Worm (Caenorhabditis elegans) whole organism, L4 larva: ENCODE results near the gene myo-6.

Experiments used
- D1046.2 ChIP-seq: fragments of 200-800 bp; sonication (Bioruptor generic); IDR thresholded peaks from 2 replicates; pipeline ENCODE4 v1.3.6; 2022; ENCODE audit warnings: missing genetic modification characterization, missing compliant biosample characterization
- F26F4.8 ChIP-seq: fragments of 200-800 bp; sonication (Bioruptor generic); conservative IDR thresholded peaks from 2 replicates; pipeline ENCODE4 v1.3.6; 2022; ENCODE audit warnings: missing genetic modification characterization, missing compliant biosample characterization
- F49E8.2 ChIP-seq: sonication (generic microtip); optimal IDR thresholded peaks from 2 replicates; lab custom pipeline; 2016; ENCODE audit warnings: missing compliant biosample characterization, mild to moderate bottlenecking, missing genetic modification characterization, borderline replicate concordance
- Y105C5A.15 ChIP-seq: fragments of 200-800 bp; sonication (Bioruptor generic); IDR thresholded peaks from 2 replicates; pipeline ENCODE4 v1.3.6; 2022; ENCODE audit warnings: missing genetic modification characterization, missing compliant biosample characterization
- Y48G9A.11 ChIP-seq: fragments of 200-800 bp; sonication (Bioruptor generic); IDR thresholded peaks from 2 replicates; pipeline ENCODE4 v1.3.6; 2022; ENCODE audit warnings: missing genetic modification reagents, missing genetic modification characterization, missing compliant biosample characterization
- Y5F2A.4 ChIP-seq: fragments of 200-800 bp; sonication (Bioruptor generic); optimal IDR thresholded peaks from 2 replicates; lab custom pipeline; 2018; ENCODE audit warnings: mild to moderate bottlenecking, missing genetic modification characterization, missing compliant biosample characterization
- Y75B8A.6 ChIP-seq: fragments of 200-800 bp; sonication (Bioruptor generic); IDR thresholded peaks from 2 replicates; pipeline ENCODE4 v1.3.6; 2022; ENCODE audit warnings: missing genetic modification reagents, missing genetic modification characterization, missing compliant biosample characterization
- ZK337.2 ChIP-seq: fragments of 200-800 bp; sonication (Bioruptor generic); IDR thresholded peaks from 2 replicates; pipeline ENCODE4 v1.3.6; 2022; ENCODE audit warnings: missing genetic modification reagents, missing genetic modification characterization, missing compliant biosample characterization
- arid-1 ChIP-seq: fragments of 200-800 bp; sonication (Bioruptor generic); conservative IDR thresholded peaks from 2 replicates; pipeline ENCODE4 v1.3.6; 2022; ENCODE audit warnings: missing genetic modification reagents, missing genetic modification characterization, missing compliant biosample characterization
- attf-4 ChIP-seq: sonication (generic microtip); optimal IDR thresholded peaks from 3 replicates; lab custom pipeline; 2017; ENCODE audit warnings: missing biosample characterization, missing genetic modification characterization
- ceh-20 ChIP-seq: fragments of 200-800 bp; sonication (Bioruptor generic); IDR thresholded peaks from 2 replicates; pipeline ENCODE4 v1.3.6; 2022; ENCODE audit warnings: missing genetic modification reagents, missing genetic modification characterization, missing compliant biosample characterization
- ceh-28 ChIP-seq: fragments of 150-350 bp; optimal IDR thresholded peaks from 2 replicates; lab custom pipeline; 2014; ENCODE audit warnings: missing biosample characterization, missing genetic modification reagents, missing genetic modification characterization
- ceh-44 ChIP-seq: fragments of 200-800 bp; sonication (Bioruptor generic); IDR thresholded peaks from 2 replicates; pipeline ENCODE4 v1.3.6; 2022; ENCODE audit warnings: missing genetic modification reagents, missing genetic modification characterization, missing compliant biosample characterization
- ceh-62 ChIP-seq: sonication (generic microtip); optimal IDR thresholded peaks from 2 replicates; lab custom pipeline; 2017; ENCODE audit warnings: missing biosample characterization, missing genetic modification characterization
- ctbp-1 ChIP-seq: fragments of 200-800 bp; sonication (Bioruptor generic); IDR thresholded peaks from 2 replicates; pipeline ENCODE4 v1.3.6; 2022; ENCODE audit warnings: missing genetic modification reagents, missing genetic modification characterization, missing compliant biosample characterization
- daf-12 ChIP-seq: fragments of 150-350 bp; optimal IDR thresholded peaks from 2 replicates; lab custom pipeline; 2014; ENCODE audit warnings: missing biosample characterization, missing genetic modification reagents, missing genetic modification characterization
- daf-16 ChIP-seq, 3 experiments: sonication (generic microtip); optimal IDR thresholded peaks; 2 replicates each; lab custom pipeline; 2016 to 2017; ENCODE audit warnings: missing genetic modification characterization in 3 of 3, missing genetic modification reagents in 3 of 3, mild to moderate bottlenecking in 2 of 3, missing compliant biosample characterization in 2 of 3, missing biosample characterization in 1 of 3, moderate library complexity in 1 of 3
- dmd-9 ChIP-seq: fragments of 200-800 bp; sonication (Bioruptor generic); IDR thresholded peaks from 2 replicates; pipeline ENCODE4 v1.3.6; 2022; ENCODE audit warnings: missing genetic modification reagents, missing genetic modification characterization, missing compliant biosample characterization
- dpl-1 ChIP-seq: fragments of 150-350 bp; optimal IDR thresholded peaks from 2 replicates; lab custom pipeline; 2014; ENCODE audit warnings: missing biosample characterization, missing genetic modification reagents, missing genetic modification characterization
- egl-43 ChIP-seq: fragments of 200-800 bp; sonication (Bioruptor generic); IDR thresholded peaks from 2 replicates; pipeline ENCODE4 v1.3.6; 2022; ENCODE audit warnings: missing genetic modification reagents, missing genetic modification characterization, missing compliant biosample characterization
- gei-8 ChIP-seq: fragments of 200-800 bp; sonication (Bioruptor generic); optimal IDR thresholded peaks from 2 replicates; lab custom pipeline; 2018; ENCODE audit warnings: mild to moderate bottlenecking, missing genetic modification characterization, missing compliant biosample characterization
- hif-1 ChIP-seq, 2 experiments: sonication (generic microtip); optimal IDR thresholded peaks; 2 replicates each; lab custom pipeline; 2016 to 2017; ENCODE audit warnings: missing compliant biosample characterization in 2 of 2, missing genetic modification characterization in 2 of 2, missing genetic modification reagents in 2 of 2, missing genotype in 2 of 2, mild to moderate bottlenecking in 1 of 2
- hlh-11 ChIP-seq: fragments of 200-800 bp; sonication (Bioruptor generic); optimal IDR thresholded peaks from 2 replicates; lab custom pipeline; 2018; ENCODE audit warnings: mild to moderate bottlenecking, missing genetic modification characterization, missing compliant biosample characterization
- hlh-30 ChIP-seq: sonication (generic microtip); optimal IDR thresholded peaks from 2 replicates; lab custom pipeline; 2017; ENCODE audit warnings: antibody characterized with exemption, mild to moderate bottlenecking, missing genetic modification characterization, missing compliant biosample characterization; ENCODE audit not compliant: insufficient read depth
- jun-1 ChIP-seq: fragments of 150-350 bp; optimal IDR thresholded peaks from 2 replicates; lab custom pipeline; 2014; ENCODE audit warnings: missing biosample characterization, missing genetic modification reagents, missing genetic modification characterization
- lim-7 ChIP-seq: fragments of 200-800 bp; sonication (Bioruptor generic); IDR thresholded peaks from 2 replicates; pipeline ENCODE4 v1.3.6; 2022; ENCODE audit warnings: missing genetic modification characterization, missing compliant biosample characterization
- lin-1 ChIP-seq: fragments of 200-800 bp; sonication (Bioruptor generic); IDR thresholded peaks from 2 replicates; pipeline ENCODE4 v1.3.6; 2022; ENCODE audit warnings: missing genetic modification reagents, missing genetic modification characterization, missing compliant biosample characterization
- lin-13 ChIP-seq: fragments of 150-350 bp; optimal IDR thresholded peaks from 2 replicates; lab custom pipeline; 2014; ENCODE audit warnings: missing biosample characterization, missing genetic modification reagents, missing genetic modification characterization
- lin-38 ChIP-seq: fragments of 200-800 bp; sonication (Bioruptor generic); IDR thresholded peaks from 2 replicates; pipeline ENCODE4 v1.3.6; 2022; ENCODE audit warnings: missing genetic modification reagents, missing genetic modification characterization, missing compliant biosample characterization
- lsy-2 ChIP-seq, 2 experiments: fragments of 150-350 bp in 1 of 2; sonication (generic microtip) in 1 of 2; optimal IDR thresholded peaks; 2 replicates each; lab custom pipeline; 2014 to 2017; ENCODE audit warnings: missing biosample characterization in 2 of 2, missing genetic modification characterization in 2 of 2
- madf-5 ChIP-seq, 2 experiments: fragments of 200-800 bp; sonication (Bioruptor generic); IDR thresholded peaks; 2 replicates each; pipeline ENCODE4 v1.3.6; 2022; ENCODE audit warnings: missing compliant biosample characterization in 2 of 2, missing genetic modification characterization in 2 of 2
- mdt-29 ChIP-seq: fragments of 200-800 bp; sonication (Bioruptor generic); IDR thresholded peaks from 2 replicates; pipeline ENCODE4 v1.3.6; 2022; ENCODE audit warnings: missing genetic modification reagents, missing genetic modification characterization, missing compliant biosample characterization
- mep-1 ChIP-seq: fragments of 150-350 bp; sonication (generic microtip); optimal IDR thresholded peaks from 3 replicates; lab custom pipeline; 2014; ENCODE audit warnings: missing biosample characterization, missing genetic modification characterization
- mes-2 ChIP-seq: sonication (generic microtip); optimal IDR thresholded peaks from 2 replicates; lab custom pipeline; 2016; ENCODE audit warnings: missing genotype, mild to moderate bottlenecking, missing genetic modification characterization, missing compliant biosample characterization; ENCODE audit not compliant: poor library complexity, severe bottlenecking
- nhr-111 ChIP-seq: fragments of 200-800 bp; sonication (Bioruptor generic); optimal IDR thresholded peaks from 2 replicates; lab custom pipeline; 2018; ENCODE audit warnings: mild to moderate bottlenecking, missing genetic modification characterization, missing compliant biosample characterization
- nhr-42 ChIP-seq: fragments of 200-800 bp; sonication (Bioruptor generic); IDR thresholded peaks from 2 replicates; pipeline ENCODE4 v1.3.6; 2022; ENCODE audit warnings: missing genetic modification characterization, missing compliant biosample characterization
- nhr-77 ChIP-seq: fragments of 150-350 bp; optimal IDR thresholded peaks from 2 replicates; lab custom pipeline; 2014; ENCODE audit warnings: missing biosample characterization, missing genetic modification characterization
- php-3 ChIP-seq: fragments of 200-800 bp; sonication (Bioruptor generic); IDR thresholded peaks from 2 replicates; pipeline ENCODE4 v1.3.6; 2022; ENCODE audit warnings: missing genetic modification reagents, missing genetic modification characterization, missing compliant biosample characterization
- pqm-1 ChIP-seq: sonication (generic microtip); optimal IDR thresholded peaks from 2 replicates; lab custom pipeline; 2017; ENCODE audit warnings: missing biosample characterization, missing genetic modification characterization
- saeg-2 ChIP-seq: fragments of 200-800 bp; sonication (Bioruptor generic); IDR thresholded peaks from 2 replicates; pipeline ENCODE4 v1.3.6; 2022; ENCODE audit warnings: missing genetic modification reagents, missing genetic modification characterization, missing compliant biosample characterization
- set-16 ChIP-seq: fragments of 200-800 bp; sonication (Bioruptor generic); IDR thresholded peaks from 2 replicates; pipeline ENCODE4 v1.3.6; 2022; ENCODE audit warnings: missing genetic modification reagents, missing genetic modification characterization, missing compliant biosample characterization
- snpc-1.2 ChIP-seq: fragments of 200-800 bp; sonication (Bioruptor generic); IDR thresholded peaks from 2 replicates; pipeline ENCODE4 v1.3.6; 2022; ENCODE audit warnings: missing genetic modification reagents, missing genetic modification characterization, missing compliant biosample characterization
- tra-1 ChIP-seq: fragments of 200-800 bp; sonication (Bioruptor generic); IDR thresholded peaks from 2 replicates; pipeline ENCODE4 v1.3.6; 2022; ENCODE audit warnings: missing genetic modification reagents, missing genetic modification characterization, missing compliant biosample characterization
- vab-7 ChIP-seq: fragments of 200-800 bp; sonication (Bioruptor generic); IDR thresholded peaks from 2 replicates; pipeline ENCODE4 v1.3.6; 2022; ENCODE audit warnings: missing genetic modification reagents, missing genetic modification characterization, missing compliant biosample characterization
- zag-1 ChIP-seq: fragments of 150-350 bp; optimal IDR thresholded peaks from 2 replicates; lab custom pipeline; 2014; ENCODE audit warnings: missing biosample characterization, missing genetic modification characterization
- zfp-2 ChIP-seq: sonication (generic microtip); optimal IDR thresholded peaks from 2 replicates; lab custom pipeline; 2016; ENCODE audit warnings: mild to moderate bottlenecking, missing genetic modification characterization, missing compliant biosample characterization
- zfp-3 ChIP-seq: fragments of 200-800 bp; sonication (Bioruptor generic); conservative IDR thresholded peaks from 2 replicates; pipeline ENCODE4 v1.3.6; 2022; ENCODE audit warnings: missing genetic modification reagents, missing genetic modification characterization, missing compliant biosample characterization
- zip-2 ChIP-seq: fragments of 150-350 bp; optimal IDR thresholded peaks from 2 replicates; lab custom pipeline; 2014; ENCODE audit warnings: missing biosample characterization, missing genetic modification characterization

myo-6 gene

DNA sequence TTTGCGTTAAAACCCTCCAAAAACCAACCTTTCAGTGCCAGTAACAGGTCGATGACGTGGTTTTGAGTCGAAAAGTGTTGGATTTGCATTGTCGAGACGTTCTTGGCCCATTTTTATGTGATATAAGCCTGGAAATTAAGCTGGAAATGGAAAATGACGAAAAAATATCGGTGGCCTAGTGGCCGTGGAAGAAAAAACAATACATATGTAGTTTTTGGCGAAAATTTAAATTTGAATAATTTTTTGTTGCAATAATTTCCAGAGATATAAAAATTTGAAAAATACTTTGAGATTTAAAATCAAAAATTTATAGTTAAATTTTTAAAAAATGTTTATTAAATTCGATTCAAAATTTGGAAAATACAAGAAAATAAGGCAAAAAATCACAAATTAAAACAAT is 29.8 kb downstream of the myo-6 start, which contains the start of gene ciao-2B:
Gene ciao-2B, minus strand, starts transcription at position 130 of the 400 bp plus-strand sequence.
- TF ChIP-seq hlh-11 (tag; lab: Kevin White, UChicago), result no peak
- TF ChIP-seq nhr-77 (tag; lab: Kevin White, UChicago), result peak; percentile 7
- TF ChIP-seq hif-1 (tag; optimal IDR thresholded peaks at IDR 0.05; lab: Kevin White, UChicago), result peak in 1 of 2 experiments; percentile 64
- peak in 1 of 2 experiments; percentile 69 for TF ChIP-seq lsy-2 (tag; optimal IDR thresholded peaks at IDR 0.05; lab: Kevin White, UChicago)
- TF ChIP-seq php-3 (GFP tag; lab: Robert Waterston, UW), result no peak
- no peak for TF ChIP-seq F49E8.2 (tag; lab: Kevin White, UChicago)
- no peak for TF ChIP-seq mdt-29 (GFP tag; lab: Robert Waterston, UW)
- TF ChIP-seq mes-2 (tag; lab: Kevin White, UChicago), result peak; percentile 88
- TF ChIP-seq zip-2, result no peak
- no peak for TF ChIP-seq zfp-2 (tag; lab: Kevin White, UChicago)
- TF ChIP-seq ctbp-1 (GFP tag; lab: Robert Waterston, UW), result no peak
- TF ChIP-seq nhr-111 (GFP tag; lab: Kevin White, UChicago), result no peak
- no peak for TF ChIP-seq ceh-62 (tag; lab: Kevin White, UChicago)
- no peak for TF ChIP-seq jun-1 (tag; lab: Kevin White, UChicago)
- no peak for TF ChIP-seq lin-13 (GFP tag; lab: Kevin White, UChicago)
- TF ChIP-seq hlh-30 (tag; lab: Kevin White, UChicago), result no peak
- TF ChIP-seq snpc-1.2 (GFP tag; lab: Robert Waterston, UW), result no peak
- TF ChIP-seq nhr-42, result no peak
- TF ChIP-seq lin-38 (GFP tag; lab: Robert Waterston, UW), result peak; percentile 40; the same call in 1 of the 2 replicates
- no peak for TF ChIP-seq ZK337.2 (GFP tag; lab: Robert Waterston, UW)
- no peak for TF ChIP-seq mep-1 (tag; lab: Kevin White, UChicago)
- no peak for TF ChIP-seq attf-4
- no peak for TF ChIP-seq pqm-1 (tag; lab: Kevin White, UChicago)
- TF ChIP-seq dmd-9, result no peak
- TF ChIP-seq daf-16 (GFP tag; optimal IDR thresholded peaks at IDR 0.05; lab: Kevin White, UChicago), result no peak
- TF ChIP-seq daf-16 (tag; optimal IDR thresholded peaks at IDR 0.05; lab: Kevin White, UChicago), result peak; percentile 37
- TF ChIP-seq zag-1, result no peak
- no peak for TF ChIP-seq zfp-3 (GFP tag; lab: Robert Waterston, UW)
- TF ChIP-seq ceh-28 (tag; lab: Kevin White, UChicago), result no peak
- TF ChIP-seq ceh-20 (GFP tag; lab: Robert Waterston, UW), result no peak
- TF ChIP-seq gei-8, result no peak
- TF ChIP-seq Y5F2A.4 (GFP tag; lab: Kevin White, UChicago), result no peak
- no peak for TF ChIP-seq D1046.2 (GFP tag; lab: Robert Waterston, UW)
- TF ChIP-seq dpl-1 (GFP tag; lab: Kevin White, UChicago), result peak; percentile 80
- TF ChIP-seq daf-12, result no peak
- no peak for TF ChIP-seq lin-1 (GFP tag; lab: Robert Waterston, UW)
- TF ChIP-seq, all 104 proteins: peak for 7

DNA sequence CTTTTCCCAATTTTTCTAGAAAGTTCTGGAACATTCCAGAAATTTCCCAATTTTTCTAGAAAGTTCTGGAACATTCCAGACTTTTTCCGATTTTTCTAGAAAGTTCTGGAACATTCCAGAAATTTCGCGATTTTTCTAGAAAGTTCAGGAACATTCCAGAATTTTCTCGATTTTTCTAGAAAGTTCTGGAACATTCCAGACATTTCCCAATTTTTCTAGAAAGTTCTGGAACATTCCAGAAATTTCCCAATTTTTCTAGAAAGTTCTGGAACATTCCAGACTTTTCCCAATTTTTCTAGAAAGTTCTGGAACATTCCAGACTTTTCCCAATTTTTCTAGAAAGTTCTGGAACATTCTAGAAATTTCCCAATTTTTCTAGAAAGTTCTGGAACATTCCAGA is 37.8 kb downstream of the myo-6 start:
- TF ChIP-seq vab-7 (GFP tag; lab: Robert Waterston, UW) (peak; percentile 57; the same call in 1 of the 2 replicates), mdt-29 (GFP tag; lab: Robert Waterston, UW) (peak; percentile 95), lim-7 (GFP tag; lab: Robert Waterston, UW) (0 out of 2 replicates have a peak, but pooled peaks have one; percentile 44), tra-1 (GFP tag; lab: Robert Waterston, UW) (peak; percentile 31; the same call in 1 of the 2 replicates), snpc-1.2 (GFP tag; lab: Robert Waterston, UW) (peak; percentile 65), saeg-2 (GFP tag; lab: Robert Waterston, UW) (0 out of 2 replicates have a peak, but pooled peaks have one; percentile 38), lin-1 (GFP tag; lab: Robert Waterston, UW) (0 out of 2 replicates have a peak, but pooled peaks have one; percentile 18), set-16 (GFP tag; lab: Robert Waterston, UW) (0 out of 2 replicates have a peak, but pooled peaks have one; percentile 6), egl-43 (GFP tag; lab: Robert Waterston, UW) (peak; percentile 65; the same call in 1 of the 2 replicates), ceh-44 (GFP tag; lab: Robert Waterston, UW) (0 out of 2 replicates have a peak, but pooled peaks have one; percentile 41), madf-5 (GFP tag; IDR thresholded peaks at IDR 0.05; lab: Robert Waterston, UW) (0 out of 4 replicates have a peak, but pooled peaks of 1 of the 2 experiments have one; percentile 61), Y48G9A.11 (peak; percentile 59; the same call in 1 of the 2 replicates), F26F4.8 (GFP tag; lab: Robert Waterston, UW) (0 out of 2 replicates have a peak, but pooled peaks have one; percentile 55), Y105C5A.15 (GFP tag; lab: Robert Waterston, UW) (0 out of 2 replicates have a peak, but pooled peaks have one; percentile 26), Y75B8A.6 (GFP tag; lab: Robert Waterston, UW) (0 out of 2 replicates have a peak, but pooled peaks have one; percentile 22), arid-1 (GFP tag; lab: Robert Waterston, UW) (peak; percentile 63; the same call in 1 of the 2 replicates)
